Worm (Caenorhabditis elegans) whole organism, L2 larva: ENCODE results near the gene T28F3.5.

Experiments
- aly-2 ChIP-seq: fragments of 150-350 bp; optimal IDR thresholded peaks from 2 replicates; lab custom pipeline; 2014; ENCODE audit warnings: missing biosample characterization, missing genetic modification characterization
- lin-39 ChIP-seq: fragments of 150-350 bp; optimal IDR thresholded peaks from 2 replicates; lab custom pipeline; 2014; ENCODE audit warnings: missing biosample characterization, missing genetic modification reagents, missing genetic modification characterization

DNA sequence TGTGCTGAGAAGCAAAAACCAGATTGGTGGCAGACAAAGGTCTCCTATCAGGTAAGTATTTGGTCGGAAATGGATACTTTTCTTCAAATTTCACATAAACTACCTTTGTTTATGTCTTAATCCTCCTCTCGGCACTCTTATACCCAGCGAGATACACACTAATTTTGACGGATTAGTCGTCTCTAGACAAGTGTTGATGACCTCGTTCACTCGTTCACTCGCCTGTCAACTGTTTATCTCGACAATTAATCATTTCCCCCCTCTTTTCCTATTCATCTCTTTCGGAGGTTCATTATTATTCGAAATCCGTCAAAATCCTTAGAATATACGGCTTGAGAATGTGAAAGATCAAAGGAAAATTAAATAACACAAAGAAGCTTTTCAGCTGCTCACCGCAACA, 24.9 kb upstream of the T28F3.5 start:
- TF ChIP-seq aly-2 (tag; lab: Kevin White, UChicago) (no peak), lin-39 (tag; lab: Kevin White, UChicago) (no peak)
